Worm (Caenorhabditis elegans): Measurements from ENCODE around the gene F21D5.7.
A peak's percentile ranks its signal among the peaks of the same experiment; 100 is the strongest.

Gene F21D5.7

ce11 chrIV:8762471-8762870 lies 19.0 kb upstream of the F21D5.7 start (continued):
- TF ChIP-seq lin-35 (GFP tag; optimal IDR thresholded peaks at IDR 0.05) (peak in 1 of 2 experiments; percentile 43), ets-5 (GFP tag; IDR thresholded peaks at IDR 0.05) (no peak), ztf-4 (tag; optimal IDR thresholded peaks at IDR 0.05) (no peak), F16B12.6 (tag; optimal IDR thresholded peaks at IDR 0.05) (no peak), lin-39 (tag; optimal IDR thresholded peaks at IDR 0.05) (no peak), sox-4 (tag; optimal IDR thresholded peaks at IDR 0.05) (no peak), lin-14 (GFP tag; optimal IDR thresholded peaks at IDR 0.05) (peak; percentile 92), nhr-19 (GFP tag; conservative IDR thresholded peaks at IDR 0.05) (no peak), aha-1 (tag; optimal IDR thresholded peaks at IDR 0.05) (no peak), nhr-28 (tag; optimal IDR thresholded peaks at IDR 0.05) (no peak), mab-9 (GFP tag; IDR thresholded peaks at IDR 0.05) (no peak), C04F5.9 (tag; optimal IDR thresholded peaks at IDR 0.05) (no peak), nhr-11 (tag; optimal IDR thresholded peaks at IDR 0.05) (no peak), nhr-20 (tag; optimal IDR thresholded peaks at IDR 0.05) (no peak), ceh-8 (GFP tag; optimal IDR thresholded peaks at IDR 0.05) (no peak), aly-2 (tag; optimal IDR thresholded peaks at IDR 0.05) (no peak), ama-1 (optimal IDR thresholded peaks at IDR 0.05) (no peak), lsy-2 (tag; optimal IDR thresholded peaks at IDR 0.05) (peak; percentile 21 to 43), efl-1 (optimal IDR thresholded peaks at IDR 0.05) (peak; percentile 43 to 56), efl-1 (GFP tag; optimal IDR thresholded peaks at IDR 0.05 in 1 of 2) (peak in 1 of 2 experiments; percentile 9), fkh-8 (tag; optimal IDR thresholded peaks at IDR 0.05) (peak; percentile 47), sptf-1 (tag; optimal IDR thresholded peaks at IDR 0.05) (no peak), elt-3 (tag; optimal IDR thresholded peaks at IDR 0.05) (no peak), ceh-90 (tag; optimal IDR thresholded peaks at IDR 0.05) (no peak), mef-2 (tag; optimal IDR thresholded peaks at IDR 0.05) (no peak), nhr-237 (tag; optimal IDR thresholded peaks at IDR 0.05) (no peak), unc-130 (tag; optimal IDR thresholded peaks at IDR 0.05) (no peak), pqm-1 (tag; optimal IDR thresholded peaks at IDR 0.05) (no peak), C16A3.4 (tag; optimal IDR thresholded peaks at IDR 0.05) (no peak), swsn-7 (tag; optimal IDR thresholded peaks at IDR 0.05) (peak; percentile 49), nhr-71 (tag; optimal IDR thresholded peaks at IDR 0.05) (peak; percentile 53), alr-1 (tag; optimal IDR thresholded peaks at IDR 0.05; ENCODE audit: borderline replicate concordance) (no peak), efl-3 (GFP tag; optimal IDR thresholded peaks at IDR 0.05) (no peak), snpc-4 (tag; optimal IDR thresholded peaks at IDR 0.05) (no peak), tlp-1 (tag; optimal IDR thresholded peaks at IDR 0.05) (no peak), fkh-10 (GFP tag; optimal IDR thresholded peaks at IDR 0.05) (peak; percentile 84), nhr-90 (tag; optimal IDR thresholded peaks at IDR 0.05; ENCODE audit: poor library complexity) (no peak), egl-27 (tag; optimal IDR thresholded peaks at IDR 0.05) (no peak), snu-23 (GFP tag; optimal IDR thresholded peaks at IDR 0.05) (no peak), blmp-1 (tag; optimal IDR thresholded peaks at IDR 0.05) (no peak), tbx-2 (tag; optimal IDR thresholded peaks at IDR 0.05) (peak; percentile 41), grh-1 (GFP tag; IDR thresholded peaks at IDR 0.05) (no peak), lir-3 (tag; optimal IDR thresholded peaks at IDR 0.05; ENCODE audit: poor library complexity) (no peak), dpl-1 (GFP tag; optimal IDR thresholded peaks at IDR 0.05) (peak in 1 of 3 experiments; percentile 32), ceh-82 (tag; optimal IDR thresholded peaks at IDR 0.05) (peak; percentile 15 to 66 (median 34)), hlh-17 (GFP tag; optimal IDR thresholded peaks at IDR 0.05; ENCODE audit: borderline replicate concordance) (no peak), hpl-2 (GFP tag; optimal IDR thresholded peaks at IDR 0.05) (no peak), unc-86 (tag; optimal IDR thresholded peaks at IDR 0.05) (peak; percentile 49), pag-3 (tag; optimal IDR thresholded peaks at IDR 0.05; ENCODE audit: borderline replicate concordance, insufficient read depth) (no peak), fos-1 (tag; optimal IDR thresholded peaks at IDR 0.05) (peak; percentile 5), ceh-88 (GFP tag; IDR thresholded peaks at IDR 0.05) (no peak), unc-98 (GFP tag; IDR thresholded peaks at IDR 0.05) (no peak), zag-1 (tag; optimal IDR thresholded peaks at IDR 0.05) (peak; percentile 48), fkh-4 (tag; optimal IDR thresholded peaks at IDR 0.05; ENCODE audit: borderline replicate concordance) (peak; percentile 65)

Measured in whole organism, L1 larva.